Worm (Caenorhabditis elegans): ENCODE results near the gene C06E1.11.

C06E1.11 gene

DNA sequence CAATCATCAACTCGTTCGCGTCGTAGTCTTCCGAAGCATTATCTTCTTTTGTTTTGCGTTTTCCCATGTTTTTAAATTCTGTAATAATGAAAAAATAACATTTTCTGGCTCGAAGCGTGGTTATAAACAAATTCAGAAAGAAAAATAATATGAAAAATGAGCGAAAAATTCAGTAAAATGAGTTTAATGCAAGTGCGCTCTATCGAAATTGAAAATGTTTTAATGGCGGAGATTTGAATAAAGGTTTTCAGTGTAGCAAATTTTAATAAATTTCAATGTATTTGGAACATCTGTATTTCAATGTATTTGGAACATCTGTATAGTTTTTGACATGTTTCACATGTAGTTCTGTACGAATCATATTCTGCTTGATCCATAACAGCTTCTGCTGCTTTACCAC is 2.0 kb downstream of the C06E1.11 start, which contains the start of gene rha-2:
rha-2 (minus strand) TSS at position 80 of the 400 bp plus-strand sequence.
- TF ChIP-seq sptf-1 (tag; optimal IDR thresholded peaks at IDR 0.05) (no peak), lsy-2 (tag; optimal IDR thresholded peaks at IDR 0.05) (peak; percentile 48), ces-1 (GFP tag; optimal IDR thresholded peaks at IDR 0.05) (peak; percentile 83), blmp-1 (tag; optimal IDR thresholded peaks at IDR 0.05) (no peak), nhr-237 (tag; optimal IDR thresholded peaks at IDR 0.05) (peak; percentile 23)

ce11 chrIII:8613573-8613972 is 2.9 kb downstream of the C06E1.11 start:
- TF ChIP-seq pha-4 (tag; optimal IDR thresholded peaks at IDR 0.05) = no peak
- no peak for TF ChIP-seq ztf-11 (tag; optimal IDR thresholded peaks at IDR 0.05)
- no peak for TF ChIP-seq cnd-1 (tag; optimal IDR thresholded peaks at IDR 0.05)
- TF ChIP-seq tbx-8 (GFP tag; optimal IDR thresholded peaks at IDR 0.05) = no peak
- no peak for TF ChIP-seq sptf-1 (tag; optimal IDR thresholded peaks at IDR 0.05)
- no peak for TF ChIP-seq zip-8 (tag; optimal IDR thresholded peaks at IDR 0.05)
- no peak for TF ChIP-seq mep-1 (tag; optimal IDR thresholded peaks at IDR 0.05)
- no peak for TF ChIP-seq drap-1 (GFP tag; optimal IDR thresholded peaks at IDR 0.05)
- TF ChIP-seq nhr-2 (tag; optimal IDR thresholded peaks at IDR 0.05) = no peak
- no peak for TF ChIP-seq mab-5 (tag; optimal IDR thresholded peaks at IDR 0.05)
- no peak for TF ChIP-seq blmp-1 (tag; optimal IDR thresholded peaks at IDR 0.05)
- TF ChIP-seq elt-3 (tag; optimal IDR thresholded peaks at IDR 0.05) = no peak
- no peak for TF ChIP-seq unc-62 (GFP tag; optimal IDR thresholded peaks at IDR 0.05)
- TF ChIP-seq lin-13 (tag; optimal IDR thresholded peaks at IDR 0.05) = no peak

- TF ChIP-seq nhr-12 (tag; optimal IDR thresholded peaks at IDR 0.05) = no peak
- no peak for TF ChIP-seq ces-1 (GFP tag; optimal IDR thresholded peaks at IDR 0.05)
- TF ChIP-seq lin-32 (GFP tag; optimal IDR thresholded peaks at IDR 0.05) = no peak
- TF ChIP-seq lin-13 (tag; optimal IDR thresholded peaks at IDR 0.05) = no peak
- no peak for TF ChIP-seq pha-4 (tag; optimal IDR thresholded peaks at IDR 0.05)
- TF ChIP-seq mls-2 (tag; optimal IDR thresholded peaks at IDR 0.05) = no peak
- no peak for TF ChIP-seq ceh-43 (GFP tag; optimal IDR thresholded peaks at IDR 0.05)
Observed at ce11 chrIII:8611282-8611681, 5.2 kb downstream of the C06E1.11 start.

- no peak for TF ChIP-seq unc-39 (tag; optimal IDR thresholded peaks at IDR 0.05)
- TF ChIP-seq zip-8 (tag; optimal IDR thresholded peaks at IDR 0.05) = no peak
- no peak for TF ChIP-seq unc-62 (GFP tag; optimal IDR thresholded peaks at IDR 0.05)
- no peak for TF ChIP-seq M03D4.4 (tag; optimal IDR thresholded peaks at IDR 0.05)
- TF ChIP-seq lsy-2 (tag; optimal IDR thresholded peaks at IDR 0.05) = no peak
- TF ChIP-seq mep-1 (tag; optimal IDR thresholded peaks at IDR 0.05) = no peak
- no peak for TF ChIP-seq elt-3 (tag; optimal IDR thresholded peaks at IDR 0.05)
- no peak for TF ChIP-seq ham-2 (GFP tag; optimal IDR thresholded peaks at IDR 0.05)
- TF ChIP-seq tbx-8 (GFP tag; optimal IDR thresholded peaks at IDR 0.05) = no peak
- no peak for TF ChIP-seq ceh-39 (tag; optimal IDR thresholded peaks at IDR 0.05)
- no peak for TF ChIP-seq elt-1 (tag; optimal IDR thresholded peaks at IDR 0.05; ENCODE audit: borderline replicate concordance, insufficient read depth)
- TF ChIP-seq nhr-76 (tag; optimal IDR thresholded peaks at IDR 0.05) = no peak
- TF ChIP-seq snpc-4 (tag; optimal IDR thresholded peaks at IDR 0.05) = no peak
- TF ChIP-seq sem-2 (GFP tag; optimal IDR thresholded peaks at IDR 0.05) = no peak
- TF ChIP-seq mls-2 (tag; optimal IDR thresholded peaks at IDR 0.05) = no peak
- no peak for TF ChIP-seq lin-32 (GFP tag; optimal IDR thresholded peaks at IDR 0.05)
- TF ChIP-seq blmp-1 (tag; optimal IDR thresholded peaks at IDR 0.05) = no peak
Observed at ce11 chrIII:8609683-8610082, 6.8 kb downstream of the C06E1.11 start, which contains the start of gene C06E1.9. C06E1.9 (minus strand) TSS chrIII:8609783.

ce11 chrIII:8605532-8605931 is 11.0 kb downstream of the C06E1.11 start, which contains the start of gene C06E1.1:
C06E1.1 (plus strand) TSS chrIII:8605832.
- no peak for TF ChIP-seq nhr-237 (tag; optimal IDR thresholded peaks at IDR 0.05)
- TF ChIP-seq unc-39 (tag; optimal IDR thresholded peaks at IDR 0.05) = no peak
- TF ChIP-seq M03D4.4 (tag; optimal IDR thresholded peaks at IDR 0.05) = no peak
- no peak for TF ChIP-seq bed-3 (GFP tag; optimal IDR thresholded peaks at IDR 0.05)
- no peak for TF ChIP-seq tbx-8 (GFP tag; optimal IDR thresholded peaks at IDR 0.05)
- no peak for TF ChIP-seq snpc-4 (tag; optimal IDR thresholded peaks at IDR 0.05)
- TF ChIP-seq lsy-2 (tag; optimal IDR thresholded peaks at IDR 0.05) = no peak
- no peak for TF ChIP-seq nhr-76 (tag; optimal IDR thresholded peaks at IDR 0.05)

ce11 chrIII:8602148-8602547 is 14.3 kb downstream of the C06E1.11 start:
- TF ChIP-seq zip-8 (tag; optimal IDR thresholded peaks at IDR 0.05) = peak; percentile 33
- TF ChIP-seq tbx-8 (GFP tag; optimal IDR thresholded peaks at IDR 0.05) = no peak
- peak; percentile 95 for TF ChIP-seq ham-2 (GFP tag; optimal IDR thresholded peaks at IDR 0.05)
- no peak for TF ChIP-seq bed-3 (GFP tag; optimal IDR thresholded peaks at IDR 0.05)
- no peak for TF ChIP-seq snpc-4 (tag; optimal IDR thresholded peaks at IDR 0.05)
- no peak for TF ChIP-seq cnd-1 (tag; optimal IDR thresholded peaks at IDR 0.05)
- peak; percentile 56 for TF ChIP-seq blmp-1 (tag; optimal IDR thresholded peaks at IDR 0.05)

All from whole organism, mixed stage, embryonic.